Worm (Caenorhabditis elegans): Measurements from ENCODE around the gene gadr-2.

The gadr-2 gene

ce11 chrIV:9511640-9512039 lies 26.7 kb upstream of the gadr-2 start (continued):
- TF ChIP-seq lsl-1 (GFP tag; optimal IDR thresholded peaks at IDR 0.05): peak; percentile 21
- peak; percentile 3 for TF ChIP-seq F23B12.7 (tag; optimal IDR thresholded peaks at IDR 0.05; ENCODE audit: insufficient read depth)
- TF ChIP-seq him-1 (tag; optimal IDR thresholded peaks at IDR 0.05): no peak
- no peak for TF ChIP-seq cebp-2 (GFP tag; IDR thresholded peaks at IDR 0.05)
- TF ChIP-seq D2030.7 (GFP tag; IDR thresholded peaks at IDR 0.05): no peak; the same call in 1 of the 2 replicates
- peak; percentile 87 for TF ChIP-seq snpc-4 (GFP tag; optimal IDR thresholded peaks at IDR 0.05)
- peak in 3 of 4 experiments; percentile 93 to 97 (median 96) for TF ChIP-seq snpc-4 (tag; optimal IDR thresholded peaks at IDR 0.05)

DNA sequence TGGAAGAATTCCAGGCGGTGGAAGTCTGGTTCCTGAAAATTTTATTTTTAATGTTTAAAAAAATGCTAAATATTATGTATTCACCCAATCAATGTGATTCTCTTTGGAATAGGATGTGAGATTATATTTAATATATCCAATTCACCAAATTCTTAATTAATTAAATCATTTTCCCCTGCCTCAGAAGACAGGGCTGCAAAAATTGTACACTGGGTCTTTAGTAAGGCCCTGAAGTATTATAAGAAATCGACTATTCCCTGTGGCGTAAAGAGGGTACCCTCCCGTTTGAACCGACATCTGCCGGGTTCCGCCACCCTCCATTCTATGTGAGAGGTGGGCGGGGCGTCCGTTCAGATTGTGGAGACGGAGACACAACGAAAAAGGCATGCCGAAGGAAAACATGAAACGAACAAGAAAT lies 26.3 kb upstream of the gadr-2 start:
- no peak for TF ChIP-seq unc-62 (GFP tag; optimal IDR thresholded peaks at IDR 0.05)
- TF ChIP-seq hsf-1 (GFP tag; IDR thresholded peaks at IDR 0.05): 0 out of 2 replicates have a peak, but pooled peaks have one; percentile 16
- TF ChIP-seq let-526 (GFP tag; IDR thresholded peaks at IDR 0.05): no peak
- peak; percentile 54 for TF ChIP-seq ZK185.1 (tag; optimal IDR thresholded peaks at IDR 0.05; ENCODE audit: poor library complexity, severe bottlenecking)
- peak; percentile 11 for TF ChIP-seq snpc-3.4 (tag; optimal IDR thresholded peaks at IDR 0.05)
- TF ChIP-seq C17E4.6 (GFP tag; IDR thresholded peaks at IDR 0.05): 0 out of 2 replicates have a peak, but pooled peaks have one; percentile 47
- TF ChIP-seq cebp-2 (GFP tag; IDR thresholded peaks at IDR 0.05): peak; percentile 12; the same call in 1 of the 2 replicates
- peak; percentile 36 for TF ChIP-seq lsl-1 (GFP tag; optimal IDR thresholded peaks at IDR 0.05)
- no peak for TF ChIP-seq nhr-27 (tag; optimal IDR thresholded peaks at IDR 0.05)
- TF ChIP-seq lin-35 (GFP tag; optimal IDR thresholded peaks at IDR 0.05): peak in 1 of 3 experiments; percentile 61
- peak; percentile 88 for TF ChIP-seq lin-40 (tag; optimal IDR thresholded peaks at IDR 0.05)
- TF ChIP-seq him-1 (tag; optimal IDR thresholded peaks at IDR 0.05): peak; percentile 51
- peak; percentile 89 for TF ChIP-seq hmg-1.2 (GFP tag; IDR thresholded peaks at IDR 0.05)
- TF ChIP-seq ceh-79 (tag; optimal IDR thresholded peaks at IDR 0.05): no peak
- TF ChIP-seq let-607 (tag; optimal IDR thresholded peaks at IDR 0.05): peak in 1 of 2 experiments; percentile 21
- TF ChIP-seq F52B5.7 (tag; optimal IDR thresholded peaks at IDR 0.05): peak; percentile 24
- TF ChIP-seq die-1 (tag; optimal IDR thresholded peaks at IDR 0.05): peak; percentile 30
- TF ChIP-seq attf-3 (GFP tag; conservative IDR thresholded peaks at IDR 0.05): 0 out of 2 replicates have a peak, but pooled peaks have one; percentile 7
- TF ChIP-seq Y67H2A.10 (GFP tag; conservative IDR thresholded peaks at IDR 0.05): no peak
- 0 out of 2 replicates have a peak, but pooled peaks have one; percentile 18 for TF ChIP-seq K11D2.4 (GFP tag; IDR thresholded peaks at IDR 0.05)
- TF ChIP-seq madf-6 (GFP tag; IDR thresholded peaks at IDR 0.05): peak; percentile 71
- peak; percentile 74; the same call in 1 of the 2 replicates for TF ChIP-seq Y56A3A.18 (GFP tag; IDR thresholded peaks at IDR 0.05)
- TF ChIP-seq D2030.7 (GFP tag; IDR thresholded peaks at IDR 0.05): peak; percentile 56
- TF ChIP-seq bed-1 (GFP tag; IDR thresholded peaks at IDR 0.05): no peak
- peak; percentile 96 for TF ChIP-seq snpc-4 (GFP tag; optimal IDR thresholded peaks at IDR 0.05)
- TF ChIP-seq snpc-4 (tag; optimal IDR thresholded peaks at IDR 0.05): peak; percentile 97 to 99 (median 98)
- TF ChIP-seq Y95B8A.8 (GFP tag; IDR thresholded peaks at IDR 0.05): 0 out of 2 replicates have a peak, but pooled peaks have one; percentile 45
- peak; percentile 57 for TF ChIP-seq xnd-1 (tag; optimal IDR thresholded peaks at IDR 0.05)
- peak; percentile 76 for TF ChIP-seq mcd-1 (GFP tag; IDR thresholded peaks at IDR 0.05)
- TF ChIP-seq B0336.3 (GFP tag; IDR thresholded peaks at IDR 0.05): peak; percentile 94
- TF ChIP-seq atf-7 (tag; optimal IDR thresholded peaks at IDR 0.05): peak; percentile 56
- TF ChIP-seq madf-10 (tag; optimal IDR thresholded peaks at IDR 0.05): peak; percentile 42
- TF ChIP-seq dox-1 (GFP tag; IDR thresholded peaks at IDR 0.05): peak; percentile 69
- no peak for TF ChIP-seq ceh-40 (GFP tag; IDR thresholded peaks at IDR 0.05)
- no peak for TF ChIP-seq T07F8.4 (tag; optimal IDR thresholded peaks at IDR 0.05)
- TF ChIP-seq F55B11.4 (tag; optimal IDR thresholded peaks at IDR 0.05; ENCODE audit: borderline replicate concordance, insufficient read depth): no peak
- TF ChIP-seq rec-8 (tag; optimal IDR thresholded peaks at IDR 0.05): peak in 1 of 2 experiments; percentile 25
- TF ChIP-seq cebp-1 (GFP tag; IDR thresholded peaks at IDR 0.05): no peak
- TF ChIP-seq cebp-1 (tag; optimal IDR thresholded peaks at IDR 0.05): peak; percentile 62
- TF ChIP-seq repo-1 (tag; optimal IDR thresholded peaks at IDR 0.05): peak; percentile 76
- peak; percentile 89 for TF ChIP-seq snpc-1.1 (tag; optimal IDR thresholded peaks at IDR 0.05; ENCODE audit: insufficient read depth)
- no peak for TF ChIP-seq Y79H2A.3 (GFP tag; conservative IDR thresholded peaks at IDR 0.05)
- TF ChIP-seq ceh-100 (GFP tag; IDR thresholded peaks at IDR 0.05): 0 out of 2 replicates have a peak, but pooled peaks have one; percentile 37

Data from whole organism, young adult.